Fruit fly (Drosophila melanogaster): Measurements from ENCODE around the gene CG14304.

- no peak for TF ChIP-seq CG8478 (optimal IDR thresholded peaks at IDR 0.05)
- TF ChIP-seq CTCF (optimal IDR thresholded peaks at IDR 0.05): no peak
Observed at dm6 chr3R:18670441-18671111, 49.4 kb upstream of the CG14304 start.
